Fruit fly (Drosophila melanogaster): ENCODE data around the gene CG14855.

- TF ChIP-seq CG3995 (GFP tag; optimal IDR thresholded peaks at IDR 0.05) (no peak), Hr3 (GFP tag; optimal IDR thresholded peaks at IDR 0.05) (no peak), abd-A (tag; optimal IDR thresholded peaks at IDR 0.05) (no peak), chif (GFP tag; optimal IDR thresholded peaks at IDR 0.05) (no peak), ems (GFP tag; optimal IDR thresholded peaks at IDR 0.05) (no peak), CG10321 (GFP tag; IDR thresholded peaks at IDR 0.05) (no peak)
These were observed 25.1 kb downstream of the CG14855 start for dm6 chr3R:14821175-14821574.
